Worm (Caenorhabditis elegans) whole organism, L1 larva: ENCODE measurements around the gene F21C10.11.

Source experiments
- egl-27 ChIP-seq, 2 experiments: fragments of 150-350 bp in 1 of 2; sonication (generic microtip); optimal IDR thresholded peaks; 3 replicates each; lab custom pipeline; 2017 to 2018; ENCODE audit warnings: missing biosample characterization in 2 of 2, missing genetic modification characterization in 2 of 2, missing genetic modification reagents in 2 of 2
- nhr-11 ChIP-seq: fragments of 150-350 bp; optimal IDR thresholded peaks from 2 replicates; lab custom pipeline; 2014; ENCODE audit warnings: missing biosample characterization, missing genetic modification characterization
- nhr-237 ChIP-seq: fragments of 150-350 bp; optimal IDR thresholded peaks from 2 replicates; lab custom pipeline; 2014; ENCODE audit warnings: missing biosample characterization, missing genetic modification characterization
- unc-86 ChIP-seq: sonication (generic microtip); optimal IDR thresholded peaks from 2 replicates; lab custom pipeline; 2016; ENCODE audit warnings: missing genetic modification characterization, missing compliant biosample characterization

DNA sequence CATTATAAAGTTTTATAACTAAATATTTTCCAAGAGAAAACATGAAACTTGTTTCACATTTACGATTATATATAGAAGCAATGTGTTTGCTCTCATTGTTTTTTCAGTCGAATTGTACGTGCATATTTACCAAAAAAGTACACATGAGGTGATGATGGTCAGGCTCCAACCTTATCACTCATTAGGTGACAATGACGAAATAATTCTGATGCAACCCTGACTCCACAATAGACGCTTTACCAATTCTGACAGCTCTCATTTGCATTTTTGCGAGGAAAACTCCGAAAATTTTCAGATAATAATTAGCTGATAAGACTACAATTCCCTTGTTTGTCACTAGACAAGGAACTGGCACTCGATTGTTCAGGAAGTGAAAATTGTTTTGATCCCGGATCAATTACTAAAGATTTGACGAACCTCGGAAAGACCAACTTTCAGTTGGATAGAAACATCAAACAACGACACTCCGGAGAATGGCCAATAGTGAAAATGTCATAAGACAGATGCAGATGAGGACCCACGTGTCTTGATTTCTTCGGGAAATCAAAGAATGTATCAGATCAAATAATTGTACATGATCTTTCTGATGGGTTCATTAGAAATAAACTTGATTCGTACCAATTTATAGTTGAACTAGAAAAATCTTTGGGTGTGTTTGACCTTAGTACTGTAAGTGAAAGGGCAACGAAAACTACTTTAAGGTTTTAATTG is 44.3 kb upstream of the F21C10.11 start:
- TF ChIP-seq egl-27 (tag; optimal IDR thresholded peaks at IDR 0.05; lab: Kevin White, UChicago) (no peak), nhr-11 (tag; lab: Kevin White, UChicago) (no peak), unc-86 (tag; lab: Kevin White, UChicago) (no peak), nhr-237 (tag; lab: Kevin White, UChicago) (no peak)
